Fruit fly (Drosophila melanogaster) whole organism, embryonic: Measurements from ENCODE around the gene CG8042.

Experiments
- Antp ChIP-seq: fragments of 200-800 bp; sonication (Bioruptor generic); optimal IDR thresholded peaks from 3 replicates; lab custom pipeline; 2016; ENCODE audit warnings: missing biosample characterization, missing genetic modification characterization
- CG10366 ChIP-seq: fragments of 200-800 bp; sonication (Bioruptor generic); IDR thresholded peaks from 2 replicates; pipeline ENCODE4 v1.3.6; 2022; ENCODE audit warnings: missing biosample characterization, missing genetic modification characterization
- CG10565 ChIP-seq: fragments of 200-800 bp; sonication (Bioruptor generic); optimal IDR thresholded peaks from 3 replicates; lab custom pipeline; 2016; ENCODE audit warnings: missing biosample characterization, mild to moderate bottlenecking, missing genetic modification characterization
- CG10959 ChIP-seq: fragments of 200-800 bp; sonication (Bioruptor generic); IDR thresholded peaks from 2 replicates; pipeline ENCODE4 v1.3.6; 2022; ENCODE audit warnings: missing biosample characterization, missing genetic modification characterization
- CG1233 ChIP-seq: fragments of 200-800 bp; sonication (Bioruptor generic); optimal IDR thresholded peaks from 4 replicates; lab custom pipeline; 2018; ENCODE audit warnings: missing biosample characterization, mild to moderate bottlenecking, missing genetic modification characterization
- CG12769 ChIP-seq: fragments of 200-800 bp; sonication (Bioruptor generic); optimal IDR thresholded peaks from 2 replicates; lab custom pipeline; 2019; ENCODE audit warnings: missing biosample characterization, mild to moderate bottlenecking, missing genetic modification characterization, moderate library complexity
- CG13287 ChIP-seq: fragments of 200-800 bp; sonication (Bioruptor generic); IDR thresholded peaks from 2 replicates; pipeline ENCODE4 v1.3.6; 2022; ENCODE audit warnings: missing biosample characterization, missing genetic modification characterization; ENCODE audit not compliant: partially characterized antibody
- CG14860 ChIP-seq: fragments of 200-800 bp; sonication (Bioruptor generic); IDR thresholded peaks from 3 replicates; pipeline ENCODE4 v1.3.6; 2022; ENCODE audit warnings: missing biosample characterization, missing genetic modification characterization; ENCODE audit not compliant: partially characterized antibody
- CG15269 ChIP-seq: fragments of 200-800 bp; sonication (Bioruptor generic); optimal IDR thresholded peaks from 2 replicates; lab custom pipeline; 2018; ENCODE audit warnings: missing biosample characterization, mild to moderate bottlenecking, missing genetic modification characterization, moderate library complexity
- CG15696 ChIP-seq: fragments of 200-800 bp; sonication (Bioruptor generic); optimal IDR thresholded peaks from 2 replicates; lab custom pipeline; 2019; ENCODE audit warnings: missing biosample characterization, mild to moderate bottlenecking, missing genetic modification characterization, moderate library complexity
- CG17802 ChIP-seq: fragments of 200-800 bp; sonication (Bioruptor generic); optimal IDR thresholded peaks from 2 replicates; lab custom pipeline; 2018; ENCODE audit warnings: missing biosample characterization, mild to moderate bottlenecking, missing genetic modification characterization, moderate library complexity
- CG2875 ChIP-seq: fragments of 200-800 bp; sonication (Bioruptor generic); optimal IDR thresholded peaks from 2 replicates; lab custom pipeline; 2017; ENCODE audit warnings: missing biosample characterization, mild to moderate bottlenecking, missing genetic modification characterization, missing genetic modification reagents
- CG31441 ChIP-seq: fragments of 200-800 bp; sonication (Bioruptor generic); IDR thresholded peaks from 2 replicates; pipeline ENCODE4 v1.3.6; 2022; ENCODE audit warnings: missing biosample characterization, missing genetic modification characterization
- CG32767 ChIP-seq: fragments of 200-800 bp; sonication (Bioruptor generic); IDR thresholded peaks from 2 replicates; pipeline ENCODE4 v1.3.6; 2022; ENCODE audit warnings: missing biosample characterization, missing genetic modification characterization
- CG34422 ChIP-seq: fragments of 200-800 bp; sonication (Bioruptor generic); IDR thresholded peaks from 3 replicates; pipeline ENCODE4 v1.3.6; 2022; ENCODE audit warnings: missing biosample characterization, missing genetic modification characterization
- CG3847 ChIP-seq: fragments of 200-800 bp; sonication (Bioruptor generic); IDR thresholded peaks from 2 replicates; pipeline ENCODE4 v1.3.6; 2022; ENCODE audit warnings: missing biosample characterization, missing genetic modification characterization
- CG4820 ChIP-seq: fragments of 200-800 bp; sonication (Bioruptor generic); optimal IDR thresholded peaks from 3 replicates; lab custom pipeline; 2016; ENCODE audit warnings: missing biosample characterization, missing genetic modification characterization
- CG4854 ChIP-seq: fragments of 200-800 bp; sonication (Bioruptor generic); optimal IDR thresholded peaks from 2 replicates; lab custom pipeline; 2016; ENCODE audit warnings: missing biosample characterization, missing genetic modification characterization, inconsistent platforms
- CG7357 ChIP-seq: fragments of 200-800 bp; sonication (Bioruptor generic); IDR thresholded peaks from 3 replicates; pipeline ENCODE4 v1.3.6; 2022; ENCODE audit warnings: missing biosample characterization, missing genetic modification characterization
- CG7556 ChIP-seq: fragments of 200-800 bp; sonication (Bioruptor generic); optimal IDR thresholded peaks from 2 replicates; lab custom pipeline; 2017; ENCODE audit warnings: missing biosample characterization, mild to moderate bottlenecking, missing genetic modification characterization
- CG7786 ChIP-seq: fragments of 200-800 bp; sonication (Bioruptor generic); optimal IDR thresholded peaks from 2 replicates; lab custom pipeline; 2016; ENCODE audit warnings: missing biosample characterization, missing genetic modification characterization
- CG8359 ChIP-seq: fragments of 200-800 bp; sonication (Bioruptor generic); optimal IDR thresholded peaks from 2 replicates; lab custom pipeline; 2017; ENCODE audit warnings: missing biosample characterization, mild to moderate bottlenecking, missing genetic modification characterization, borderline replicate concordance
- CG8924 ChIP-seq: fragments of 200-800 bp; optimal IDR thresholded peaks from 3 replicates; lab custom pipeline; 2019; ENCODE audit warnings: missing biosample characterization, mild to moderate bottlenecking, missing genetic modification characterization, moderate library complexity
- Deaf1 ChIP-seq: fragments of 200-800 bp; optimal IDR thresholded peaks from 3 replicates; lab custom pipeline; 2019; ENCODE audit warnings: missing biosample characterization, mild to moderate bottlenecking, missing genetic modification characterization, moderate library complexity
- Gsc ChIP-seq: fragments of 200-800 bp; sonication (Bioruptor generic); IDR thresholded peaks from 2 replicates; pipeline ENCODE4 v1.3.6; 2022; ENCODE audit warnings: missing biosample characterization, missing genetic modification characterization
- MESR4 ChIP-seq: fragments of 200-800 bp; sonication (Bioruptor generic); optimal IDR thresholded peaks from 2 replicates; lab custom pipeline; 2018; ENCODE audit warnings: missing biosample characterization, mild to moderate bottlenecking, missing genetic modification characterization, moderate library complexity
- Nf-YC ChIP-seq: fragments of 200-800 bp; optimal IDR thresholded peaks from 3 replicates; lab custom pipeline; 2019; ENCODE audit warnings: missing biosample characterization, mild to moderate bottlenecking, missing genetic modification characterization, moderate library complexity
- Six4 ChIP-seq: fragments of 200-800 bp; sonication (Bioruptor generic); optimal IDR thresholded peaks from 2 replicates; lab custom pipeline; 2016; ENCODE audit warnings: missing biosample characterization, missing genetic modification characterization
- Sox100B ChIP-seq: fragments of 200-800 bp; sonication (Bioruptor generic); optimal IDR thresholded peaks from 3 replicates; lab custom pipeline; 2018; ENCODE audit warnings: missing biosample characterization, mild to moderate bottlenecking, missing genetic modification characterization
- Ssrp ChIP-seq: fragments of 200-800 bp; sonication (Bioruptor generic); optimal IDR thresholded peaks from 2 replicates; lab custom pipeline; 2018; ENCODE audit warnings: missing biosample characterization, mild to moderate bottlenecking, missing genetic modification characterization, moderate library complexity
- bcd ChIP-seq: fragments of 200-800 bp; sonication (Bioruptor generic); optimal IDR thresholded peaks from 2 replicates; lab custom pipeline; 2017; ENCODE audit warnings: missing biosample characterization, mild to moderate bottlenecking, missing genetic modification characterization
- crc ChIP-seq: fragments of 200-800 bp; sonication (Bioruptor generic); optimal IDR thresholded peaks from 2 replicates; lab custom pipeline; 2016; ENCODE audit warnings: missing biosample characterization, missing genetic modification characterization
- crol ChIP-seq: fragments of 200-800 bp; sonication (Bioruptor generic); IDR thresholded peaks from 2 replicates; pipeline ENCODE4 v1.3.6; 2022; ENCODE audit warnings: missing biosample characterization, missing genetic modification characterization
- emc ChIP-seq: fragments of 200-800 bp; sonication (Bioruptor generic); optimal IDR thresholded peaks from 2 replicates; lab custom pipeline; 2016; ENCODE audit warnings: missing biosample characterization, missing genetic modification characterization
- en ChIP-seq: fragments of 200-800 bp; sonication (Bioruptor generic); optimal IDR thresholded peaks from 2 replicates; lab custom pipeline; 2016; ENCODE audit warnings: missing biosample characterization, missing genetic modification characterization
- eve ChIP-seq, 2 experiments: fragments of >200 bp; optimal IDR thresholded peaks; 2 replicates each; lab custom pipeline; 2017; ENCODE audit warnings: missing biosample characterization in 2 of 2, missing genetic modification characterization in 2 of 2
- fru ChIP-seq: fragments of >200 bp; optimal IDR thresholded peaks from 2 replicates; lab custom pipeline; 2017
- kni ChIP-seq: fragments of 200-800 bp; sonication (Bioruptor generic); optimal IDR thresholded peaks from 3 replicates; lab custom pipeline; 2017; ENCODE audit warnings: mild to moderate bottlenecking, missing biosample characterization, missing genetic modification reagents, missing genetic modification characterization
- luna ChIP-seq: fragments of 200-800 bp; sonication (Bioruptor generic); optimal IDR thresholded peaks from 2 replicates; lab custom pipeline; 2016; ENCODE audit warnings: missing biosample characterization, missing genetic modification characterization
- pros ChIP-seq: fragments of 200-800 bp; sonication (Bioruptor generic); optimal IDR thresholded peaks from 3 replicates; lab custom pipeline; 2019; ENCODE audit warnings: missing biosample characterization, mild to moderate bottlenecking, missing genetic modification characterization, moderate library complexity
- sd ChIP-seq: fragments of 200-800 bp; sonication (Bioruptor generic); optimal IDR thresholded peaks from 3 replicates; lab custom pipeline; 2018; ENCODE audit warnings: missing biosample characterization, mild to moderate bottlenecking, missing genetic modification characterization, moderate library complexity
- sima ChIP-seq: fragments of 200-800 bp; sonication (Bioruptor generic); optimal IDR thresholded peaks from 2 replicates; lab custom pipeline; 2016; ENCODE audit warnings: missing biosample characterization, missing genetic modification characterization
- sisA ChIP-seq: fragments of 200-800 bp; sonication (Bioruptor generic); IDR thresholded peaks from 2 replicates; pipeline ENCODE4 v1.3.6; 2022; ENCODE audit warnings: missing biosample characterization, missing genetic modification characterization
- slou ChIP-seq: fragments of 200-800 bp; sonication (Bioruptor generic); optimal IDR thresholded peaks from 3 replicates; lab custom pipeline; 2016; ENCODE audit warnings: missing biosample characterization, missing genetic modification characterization
- so ChIP-seq: fragments of 200-800 bp; sonication (Bioruptor generic); IDR thresholded peaks from 3 replicates; pipeline ENCODE4 v1.3.6; 2022; ENCODE audit warnings: missing biosample characterization, missing genetic modification characterization
- stc ChIP-seq: fragments of 200-800 bp; sonication (Bioruptor generic); IDR thresholded peaks from 2 replicates; pipeline ENCODE4 v1.3.6; 2022; ENCODE audit warnings: missing biosample characterization, missing genetic modification characterization
- tap ChIP-seq: fragments of 200-800 bp; optimal IDR thresholded peaks from 3 replicates; lab custom pipeline; 2019; ENCODE audit warnings: missing biosample characterization, mild to moderate bottlenecking, missing genetic modification characterization, moderate library complexity
- tna ChIP-seq: fragments of 200-800 bp; sonication (Bioruptor generic); IDR thresholded peaks from 2 replicates; pipeline ENCODE4 v1.3.6; 2022; ENCODE audit warnings: missing biosample characterization, missing genetic modification characterization; ENCODE audit not compliant: partially characterized antibody
- trh ChIP-seq: fragments of 200-800 bp; sonication (Bioruptor generic); optimal IDR thresholded peaks from 2 replicates; lab custom pipeline; 2016; ENCODE audit warnings: missing biosample characterization, missing genetic modification characterization
- zfh1 ChIP-seq: fragments of 200-800 bp; sonication (Bioruptor generic); IDR thresholded peaks from 3 replicates; pipeline ENCODE4 v1.3.6; 2022; ENCODE audit warnings: missing biosample characterization, missing genetic modification characterization

Gene CG8042

dm6 chr3L:7938638-7939037 lies 36.2 kb downstream of the CG8042 start (continued):
- TF ChIP-seq CG8924 (tag; lab: Kevin White, UChicago) (no peak), CG8359 (GFP tag; lab: Kevin White, UChicago) (no peak), CG13287 (GFP tag; lab: Robert Waterston, UW) (no peak), Nf-YC (tag; lab: Kevin White, UChicago) (peak; percentile 27), CG12769 (tag; lab: Kevin White, UChicago) (peak; percentile 0), crol (GFP tag; lab: Robert Waterston, UW) (peak; percentile 69), CG14860 (GFP tag; lab: Robert Waterston, UW) (no peak), Sox100B (GFP tag; lab: Kevin White, UChicago) (no peak), Gsc (GFP tag; lab: Robert Waterston, UW) (no peak), CG31441 (GFP tag; lab: Robert Waterston, UW) (peak; percentile 30; the same call in 1 of the 2 replicates), CG15269 (tag; lab: Kevin White, UChicago) (no peak), Antp (GFP tag; lab: Kevin White, UChicago) (no peak)

DNA sequence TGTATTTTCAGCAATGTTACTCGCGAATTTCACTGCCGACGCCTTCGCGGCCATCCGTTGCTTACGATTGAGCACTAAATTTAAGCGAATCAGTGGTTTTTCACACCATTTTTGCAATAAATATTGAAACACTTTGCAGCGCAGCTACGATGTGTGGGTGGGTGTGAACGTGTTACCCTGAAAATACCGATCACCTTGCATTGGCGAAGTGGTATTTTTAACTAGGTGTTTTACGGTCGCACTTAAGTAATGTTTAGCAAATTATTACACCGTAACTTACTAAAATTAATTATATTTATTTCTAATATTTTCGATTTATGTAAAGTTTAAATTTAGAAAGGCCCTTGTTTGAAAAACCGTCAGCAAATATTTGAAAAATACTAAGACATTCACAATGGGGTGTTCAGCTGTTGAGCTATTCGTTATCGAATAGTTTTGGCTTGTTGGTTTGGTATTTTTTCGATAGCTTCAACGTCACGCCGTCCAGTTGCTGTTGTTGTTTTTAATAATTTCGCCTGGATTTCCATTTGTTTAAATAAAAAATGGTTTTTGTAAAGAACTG lies 38.8 kb downstream of the CG8042 start, which contains the start of the genes syd and Srp9:
Gene syd, minus strand, starts transcription at position 188 of the 562 bp plus-strand sequence.
Gene Srp9, plus strand, starts transcription at position 441 of the 562 bp plus-strand sequence.
- TF ChIP-seq Ssrp (tag; lab: Kevin White, UChicago): no peak
- no peak for TF ChIP-seq kni
- no peak for TF ChIP-seq fru (lab: Kevin White, UChicago)
- TF ChIP-seq CG34422 (GFP tag; lab: Robert Waterston, UW): no peak
- TF ChIP-seq CG17802 (tag; lab: Kevin White, UChicago): no peak
- TF ChIP-seq CG4854 (GFP tag; lab: Kevin White, UChicago): no peak
- TF ChIP-seq zfh1 (GFP tag; lab: Robert Waterston, UW): no peak
- no peak for TF ChIP-seq emc (GFP tag; lab: Kevin White, UChicago)
- no peak for TF ChIP-seq CG4820 (GFP tag; lab: Kevin White, UChicago)
- no peak for TF ChIP-seq CG2875 (GFP tag; lab: Kevin White, UChicago)
- TF ChIP-seq CG1233 (GFP tag; lab: Kevin White, UChicago): no peak
- TF ChIP-seq en (GFP tag; lab: Kevin White, UChicago): no peak
- no peak for TF ChIP-seq Deaf1 (tag; lab: Kevin White, UChicago)
- no peak for TF ChIP-seq CG15696 (tag; lab: Kevin White, UChicago)
- no peak for TF ChIP-seq sima (GFP tag; lab: Kevin White, UChicago)
- TF ChIP-seq tna: no peak
- no peak for TF ChIP-seq sisA (GFP tag; lab: Robert Waterston, UW)
- TF ChIP-seq CG10366: no peak
- TF ChIP-seq sd (tag; lab: Kevin White, UChicago): peak; percentile 58
- TF ChIP-seq so (GFP tag; lab: Robert Waterston, UW): no peak
- no peak for TF ChIP-seq CG10565 (GFP tag; lab: Kevin White, UChicago)
- TF ChIP-seq CG7357: peak; percentile 26; the same call in 1 of the 3 replicates
- TF ChIP-seq luna (GFP tag; lab: Kevin White, UChicago): no peak
- no peak for TF ChIP-seq CG3847 (GFP tag; lab: Robert Waterston, UW)
- TF ChIP-seq MESR4: peak; percentile 90
- no peak for TF ChIP-seq tap
- no peak for TF ChIP-seq trh (GFP tag; lab: Kevin White, UChicago)
- no peak for TF ChIP-seq crc
- no peak for TF ChIP-seq CG10959 (GFP tag; lab: Robert Waterston, UW)
- no peak for TF ChIP-seq CG7786
- TF ChIP-seq eve (GFP tag; optimal IDR thresholded peaks at IDR 0.05; lab: Kevin White, UChicago): no peak
- no peak for TF ChIP-seq bcd (GFP tag; lab: Kevin White, UChicago)
- no peak for TF ChIP-seq CG7556 (GFP tag; lab: Kevin White, UChicago)
- TF ChIP-seq stc (GFP tag; lab: Robert Waterston, UW): no peak
- no peak for TF ChIP-seq Six4 (GFP tag; lab: Kevin White, UChicago)
- no peak for TF ChIP-seq slou
- no peak for TF ChIP-seq pros (GFP tag; lab: Kevin White, UChicago)
- no peak for TF ChIP-seq CG32767 (GFP tag; lab: Robert Waterston, UW)
